Worm (Caenorhabditis elegans) whole organism, L4/young adult: ENCODE measurements around the gene zim-3.

ENCODE experiments used
- W03F9.2 ChIP-seq: fragments of 150-350 bp; optimal IDR thresholded peaks from 2 replicates; lab custom pipeline; 2014; ENCODE audit warnings: missing biosample characterization, missing genetic modification characterization
- dao-5 ChIP-seq: sonication (generic microtip); optimal IDR thresholded peaks from 2 replicates; lab custom pipeline; 2016; ENCODE audit warnings: missing genotype, missing genetic modification characterization, moderate library complexity, missing compliant biosample characterization

ce11 chrIV:10608275-10608674 lies 49.8 kb downstream of the zim-3 start, which contains the start of gene R09H10.6:
- no peak for TF ChIP-seq dao-5
- no peak for TF ChIP-seq W03F9.2 (tag; lab: Kevin White, UChicago)
